Fruit fly (Drosophila melanogaster): ENCODE data around the gene hep.

dm6 chrX:13055228-13055627 lies 35.0 kb downstream of the hep start, which contains the start of gene CG12715:
- no peak for TF ChIP-seq psq (GFP tag; optimal IDR thresholded peaks at IDR 0.05)
- TF ChIP-seq pan (optimal IDR thresholded peaks at IDR 0.05) = no peak
- TF ChIP-seq ey (GFP tag; optimal IDR thresholded peaks at IDR 0.05) = no peak
- no peak for TF ChIP-seq sv (GFP tag; optimal IDR thresholded peaks at IDR 0.05)
- TF ChIP-seq Dfd (GFP tag; optimal IDR thresholded peaks at IDR 0.05) = no peak

All from whole organism, wandering third instar larva.